Fruit fly (Drosophila melanogaster): ENCODE measurements around the gene CG43867.

CG43867 gene

DNA sequence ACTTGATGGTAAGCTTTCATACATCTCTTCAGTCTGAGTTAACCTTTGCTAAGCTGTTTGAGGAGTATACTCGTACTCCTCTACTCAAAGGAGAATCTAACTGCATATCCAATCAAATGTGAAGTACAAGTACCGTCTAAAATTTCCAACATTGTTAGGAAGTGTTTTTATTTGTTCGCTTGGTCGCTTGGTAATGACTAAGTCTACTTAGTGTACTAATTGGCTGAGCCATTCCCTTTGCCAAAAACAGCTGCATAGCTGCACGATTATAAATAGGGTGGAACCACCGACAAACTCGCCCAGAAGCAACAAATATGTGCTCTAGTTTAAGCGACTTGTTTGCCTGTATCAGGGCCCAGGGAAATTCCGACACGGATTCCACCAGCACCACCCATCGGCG is 83.3 kb downstream of the CG43867 start, which contains the start of gene CG14635:
Gene CG14635 (plus strand): TSS at position 301 of the 400 bp plus-strand sequence.
- TF ChIP-seq CG32121 (GFP tag; IDR thresholded peaks at IDR 0.05) (no peak), gl (tag; optimal IDR thresholded peaks at IDR 0.05) (no peak), EcR (GFP tag; optimal IDR thresholded peaks at IDR 0.05) (no peak), CG9948 (tag; optimal IDR thresholded peaks at IDR 0.05) (no peak), fd96Ca (GFP tag; IDR thresholded peaks at IDR 0.05) (no peak), CG13204 (GFP tag; optimal IDR thresholded peaks at IDR 0.05) (no peak), Snoo (tag; optimal IDR thresholded peaks at IDR 0.05) (no peak)

DNA sequence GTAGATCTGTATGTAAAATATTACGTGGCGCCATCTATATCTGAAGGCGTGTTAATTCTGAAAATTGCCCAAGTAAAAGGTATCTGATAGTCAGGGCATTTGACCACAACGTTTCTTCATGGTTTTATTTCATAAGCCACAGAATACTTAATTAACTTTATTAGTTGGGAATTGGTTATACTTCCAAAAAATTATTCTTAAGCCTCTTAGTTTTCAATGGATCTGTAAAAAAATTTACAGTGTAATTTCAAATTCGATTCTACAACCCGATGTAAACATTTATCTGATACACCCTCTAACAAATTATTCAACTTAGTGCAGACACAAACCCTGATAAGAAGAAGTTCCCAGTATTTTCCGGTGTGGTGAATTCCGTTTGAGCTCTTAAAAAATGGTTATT is 84.3 kb downstream of the CG43867 start:
- no peak for TF ChIP-seq D1 (tag; optimal IDR thresholded peaks at IDR 0.05)
- no peak for TF ChIP-seq CG15710 (tag; optimal IDR thresholded peaks at IDR 0.05)
- TF ChIP-seq CG13204 (GFP tag; optimal IDR thresholded peaks at IDR 0.05) = no peak
- peak; percentile 9 for TF ChIP-seq CG8159 (tag; optimal IDR thresholded peaks at IDR 0.05)
- peak; percentile 5 for TF ChIP-seq CG9948 (tag; optimal IDR thresholded peaks at IDR 0.05)
- TF ChIP-seq CG17806 (tag; optimal IDR thresholded peaks at IDR 0.05) = no peak
- no peak for TF ChIP-seq CG12605 (GFP tag; IDR thresholded peaks at IDR 0.05)
- TF ChIP-seq CG32121 (GFP tag; IDR thresholded peaks at IDR 0.05) = no peak
- TF ChIP-seq gl (tag; optimal IDR thresholded peaks at IDR 0.05) = no peak
- no peak for TF ChIP-seq Ets98B (GFP tag; IDR thresholded peaks at IDR 0.05)
- TF ChIP-seq Pif1B (GFP tag; optimal IDR thresholded peaks at IDR 0.05) = no peak
- TF ChIP-seq CG4496 (GFP tag; IDR thresholded peaks at IDR 0.05) = 0 out of 3 replicates have a peak, but pooled peaks have one; percentile 18
- no peak for TF ChIP-seq fd96Ca (GFP tag; IDR thresholded peaks at IDR 0.05)
- no peak for TF ChIP-seq Snoo (tag; optimal IDR thresholded peaks at IDR 0.05)
- no peak for TF ChIP-seq CG10348 (GFP tag; IDR thresholded peaks at IDR 0.05)
- no peak for TF ChIP-seq EcR (GFP tag; optimal IDR thresholded peaks at IDR 0.05)
- TF ChIP-seq rn (GFP tag; IDR thresholded peaks at IDR 0.05) = no peak
- no peak for TF ChIP-seq CG8301 (tag; optimal IDR thresholded peaks at IDR 0.05)
- peak; percentile 25 for TF ChIP-seq CG14655 (GFP tag; optimal IDR thresholded peaks at IDR 0.05)
- TF ChIP-seq CG34367 (tag; optimal IDR thresholded peaks at IDR 0.05) = no peak
- no peak for TF ChIP-seq Pif1A (GFP tag; optimal IDR thresholded peaks at IDR 0.05)

DNA sequence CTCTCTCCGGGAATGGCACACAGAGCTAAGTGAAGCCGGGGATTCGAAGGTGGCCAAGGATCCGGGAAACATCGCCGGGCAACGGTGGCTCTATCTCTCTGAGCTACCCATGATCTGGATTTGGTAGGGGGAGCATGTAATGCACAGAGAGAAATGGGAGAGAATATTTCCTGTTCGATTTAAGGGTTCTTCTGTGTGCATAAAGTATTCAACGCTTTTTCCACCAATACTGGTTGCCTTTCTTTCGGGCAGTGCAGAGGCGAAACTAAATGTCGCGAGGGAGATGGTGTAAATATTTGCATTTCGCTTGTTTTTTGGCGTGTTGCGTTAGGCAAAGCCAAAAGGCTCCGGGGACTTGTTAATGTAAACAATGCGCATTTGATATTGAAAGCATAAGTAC is 85.8 kb downstream of the CG43867 start:
- TF ChIP-seq EcR (GFP tag; optimal IDR thresholded peaks at IDR 0.05) (no peak), gl (tag; optimal IDR thresholded peaks at IDR 0.05) (no peak), CG17806 (tag; optimal IDR thresholded peaks at IDR 0.05) (no peak), Snoo (tag; optimal IDR thresholded peaks at IDR 0.05) (no peak), CG8159 (tag; optimal IDR thresholded peaks at IDR 0.05) (peak; percentile 11), Pif1B (GFP tag; optimal IDR thresholded peaks at IDR 0.05) (no peak), D1 (tag; optimal IDR thresholded peaks at IDR 0.05) (no peak)

DNA sequence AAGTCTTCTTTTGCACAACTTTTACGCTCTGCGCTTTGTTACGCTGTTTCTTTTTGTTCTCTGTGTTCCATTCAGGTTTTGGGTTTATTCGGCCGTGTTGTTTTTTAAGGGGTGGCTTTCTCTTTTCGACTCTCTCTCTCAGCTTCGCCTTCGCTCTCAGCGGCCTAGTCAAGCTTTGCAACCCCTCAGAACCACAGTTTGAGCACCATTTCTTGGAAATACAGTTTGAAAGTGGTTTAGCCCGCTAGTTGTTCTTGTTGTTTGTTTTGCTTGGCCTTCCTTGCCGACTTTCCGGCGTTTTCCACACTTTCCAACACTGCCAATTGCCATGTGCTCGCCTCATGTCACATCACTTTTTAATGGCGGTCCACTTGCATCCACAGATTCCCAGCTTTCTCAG is 86.7 kb downstream of the CG43867 start:
- no peak for TF ChIP-seq CG17806 (tag; optimal IDR thresholded peaks at IDR 0.05)
- no peak for TF ChIP-seq D1 (tag; optimal IDR thresholded peaks at IDR 0.05)
- no peak for TF ChIP-seq CG12605 (GFP tag; IDR thresholded peaks at IDR 0.05)
- no peak for TF ChIP-seq CG15710 (tag; optimal IDR thresholded peaks at IDR 0.05)
- TF ChIP-seq CG14655 (GFP tag; optimal IDR thresholded peaks at IDR 0.05) = no peak
- TF ChIP-seq Pif1A (GFP tag; optimal IDR thresholded peaks at IDR 0.05) = no peak
- no peak for TF ChIP-seq CG4496 (GFP tag; IDR thresholded peaks at IDR 0.05)
- no peak for TF ChIP-seq Pif1B (GFP tag; optimal IDR thresholded peaks at IDR 0.05)
- TF ChIP-seq CG8301 (tag; optimal IDR thresholded peaks at IDR 0.05) = no peak
- TF ChIP-seq CG10348 (GFP tag; IDR thresholded peaks at IDR 0.05) = no peak
- no peak for TF ChIP-seq CG34367 (tag; optimal IDR thresholded peaks at IDR 0.05)
- TF ChIP-seq CG9948 (tag; optimal IDR thresholded peaks at IDR 0.05) = no peak
- TF ChIP-seq Snoo (tag; optimal IDR thresholded peaks at IDR 0.05) = no peak
- TF ChIP-seq gl (tag; optimal IDR thresholded peaks at IDR 0.05) = no peak
- TF ChIP-seq CG8159 (tag; optimal IDR thresholded peaks at IDR 0.05) = no peak
- TF ChIP-seq CG32121 (GFP tag; IDR thresholded peaks at IDR 0.05) = no peak
- TF ChIP-seq rn (GFP tag; IDR thresholded peaks at IDR 0.05) = no peak
- no peak for TF ChIP-seq EcR (GFP tag; optimal IDR thresholded peaks at IDR 0.05)

DNA sequence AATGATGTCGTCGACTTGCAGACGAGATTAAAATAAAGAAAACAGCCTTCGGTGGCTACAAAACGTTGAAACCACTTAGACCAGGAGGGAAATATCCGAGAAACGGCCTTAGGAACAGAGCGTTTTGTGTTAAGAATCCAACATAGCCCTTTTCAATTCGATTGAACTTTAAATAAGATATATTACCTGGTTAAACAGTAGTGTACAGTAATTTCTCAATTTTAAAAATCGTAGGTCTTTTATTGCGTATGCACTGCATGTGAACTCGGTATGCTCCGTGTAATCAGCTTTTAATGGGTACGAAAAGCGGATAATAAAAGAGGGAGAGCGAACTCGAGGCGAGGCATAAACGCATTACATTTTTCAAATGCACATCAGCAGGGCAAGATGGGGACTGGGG is 89.8 kb downstream of the CG43867 start:
- TF ChIP-seq CG8301 (tag; optimal IDR thresholded peaks at IDR 0.05) (peak; percentile 51), Ets98B (GFP tag; IDR thresholded peaks at IDR 0.05) (peak; percentile 44; the same call in 1 of the 2 replicates), CG8159 (tag; optimal IDR thresholded peaks at IDR 0.05) (no peak), CG32121 (GFP tag; IDR thresholded peaks at IDR 0.05) (no peak), rn (GFP tag; IDR thresholded peaks at IDR 0.05) (no peak), CG10348 (GFP tag; IDR thresholded peaks at IDR 0.05) (no peak), fd96Ca (GFP tag; IDR thresholded peaks at IDR 0.05) (peak; percentile 47; the same call in 1 of the 3 replicates), D1 (tag; optimal IDR thresholded peaks at IDR 0.05) (no peak), CG17806 (tag; optimal IDR thresholded peaks at IDR 0.05) (no peak), Pif1A (GFP tag; optimal IDR thresholded peaks at IDR 0.05) (peak; percentile 26), CG14655 (GFP tag; optimal IDR thresholded peaks at IDR 0.05) (peak; percentile 74), CG4496 (GFP tag; IDR thresholded peaks at IDR 0.05) (peak; percentile 38; the same call in 1 of the 3 replicates), CG13204 (GFP tag; optimal IDR thresholded peaks at IDR 0.05) (no peak), EcR (GFP tag; optimal IDR thresholded peaks at IDR 0.05) (no peak)

DNA sequence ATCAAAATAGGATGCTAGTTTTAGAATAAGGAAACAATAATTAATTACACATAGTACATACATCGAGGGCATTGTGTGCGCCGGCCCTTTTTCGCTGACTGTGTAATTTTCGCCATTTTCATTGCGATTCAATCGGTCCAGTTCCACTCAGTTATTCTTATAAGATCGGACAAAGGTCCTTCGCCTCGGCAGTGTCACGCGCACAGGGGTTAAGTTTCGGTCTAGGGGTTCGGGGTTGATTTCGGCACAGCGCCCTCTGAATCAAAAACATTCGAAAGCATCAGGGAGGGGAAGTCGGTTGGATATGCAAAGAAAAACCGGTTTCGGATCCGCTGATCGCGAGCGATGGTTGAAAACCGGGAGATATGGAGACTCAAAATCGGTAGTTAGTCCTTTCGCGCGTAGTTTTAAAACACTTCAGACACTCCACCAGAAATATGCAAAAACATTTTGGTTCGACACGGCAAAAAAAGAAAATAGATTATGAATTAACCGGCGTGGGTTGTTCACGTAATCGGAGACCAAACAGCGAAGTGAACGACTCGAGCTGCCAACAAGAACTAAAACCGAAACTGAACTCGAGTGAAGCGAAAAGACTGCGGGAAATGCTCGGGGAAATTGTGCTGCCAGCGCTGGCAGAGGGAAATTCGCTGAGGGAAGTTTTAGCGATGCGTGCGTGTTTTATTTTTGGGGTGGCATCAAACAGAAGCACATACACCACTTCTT is 91.6 kb downstream of the CG43867 start:
- TF ChIP-seq CG17806 (tag; optimal IDR thresholded peaks at IDR 0.05) = no peak
- no peak for TF ChIP-seq Ets98B (GFP tag; IDR thresholded peaks at IDR 0.05)
- TF ChIP-seq CG8301 (tag; optimal IDR thresholded peaks at IDR 0.05) = no peak
- TF ChIP-seq CG8159 (tag; optimal IDR thresholded peaks at IDR 0.05) = no peak
- 0 out of 3 replicates have a peak, but pooled peaks have one; percentile 17 for TF ChIP-seq CG4496 (GFP tag; IDR thresholded peaks at IDR 0.05)
